Fruit fly (Drosophila melanogaster) whole organism, prepupa: Measurements from ENCODE around the gene CG7896.

Experiments
- Blimp-1 ChIP-seq: fragments of 200-800 bp; sonication (Bioruptor generic); optimal IDR thresholded peaks from 3 replicates; lab custom pipeline; 2017; ENCODE audit warnings: missing biosample characterization, missing genetic modification characterization, mild to moderate bottlenecking, moderate library complexity, missing genetic modification reagents
- CG10669 ChIP-seq: fragments of 200-800 bp; sonication (Bioruptor generic); optimal IDR thresholded peaks from 3 replicates; lab custom pipeline; 2018; ENCODE audit warnings: missing biosample characterization, mild to moderate bottlenecking, missing genetic modification characterization, moderate library complexity
- CG11902 ChIP-seq: fragments of 200-800 bp; sonication (Bioruptor generic); optimal IDR thresholded peaks from 3 replicates; lab custom pipeline; 2016; ENCODE audit warnings: missing biosample characterization, missing genetic modification characterization
- CG15336 ChIP-seq: fragments of 200-800 bp; sonication (Bioruptor generic); IDR thresholded peaks from 2 replicates; pipeline ENCODE4 v1.3.6; 2022; ENCODE audit warnings: missing biosample characterization, missing genetic modification characterization
- CG1621 ChIP-seq: fragments of 200-800 bp; sonication (Bioruptor generic); optimal IDR thresholded peaks from 3 replicates; lab custom pipeline; 2018; ENCODE audit warnings: missing biosample characterization, mild to moderate bottlenecking, missing genetic modification characterization
- CG3032 ChIP-seq: fragments of 200-800 bp; optimal IDR thresholded peaks from 2 replicates; lab custom pipeline; 2019; ENCODE audit warnings: missing biosample characterization, mild to moderate bottlenecking, missing genetic modification characterization, moderate library complexity
- CG31627 ChIP-seq: fragments of 200-800 bp; sonication (Bioruptor generic); optimal IDR thresholded peaks from 3 replicates; lab custom pipeline; 2016; ENCODE audit warnings: missing biosample characterization, missing genetic modification characterization
- CG32006 ChIP-seq: fragments of 200-800 bp; sonication (Bioruptor generic); optimal IDR thresholded peaks from 3 replicates; lab custom pipeline; 2017; ENCODE audit warnings: missing biosample characterization, mild to moderate bottlenecking, missing genetic modification characterization
- CG34406 ChIP-seq: fragments of 200-800 bp; sonication (Bioruptor generic); optimal IDR thresholded peaks from 3 replicates; lab custom pipeline; 2016; ENCODE audit warnings: missing biosample characterization, missing genetic modification characterization
- CG3919 ChIP-seq: fragments of 200-800 bp; sonication (Bioruptor generic); optimal IDR thresholded peaks from 3 replicates; lab custom pipeline; 2016; ENCODE audit warnings: missing biosample characterization, missing genetic modification characterization
- CG6163 ChIP-seq: fragments of 200-800 bp; sonication (Bioruptor generic); IDR thresholded peaks from 3 replicates; pipeline ENCODE4 v1.3.6; 2022; ENCODE audit warnings: missing biosample characterization, missing genetic modification characterization
- CG6276 ChIP-seq: fragments of 200-800 bp; sonication (Bioruptor generic); optimal IDR thresholded peaks from 2 replicates; lab custom pipeline; 2017; ENCODE audit warnings: missing biosample characterization, mild to moderate bottlenecking, missing genetic modification characterization
- CG8119 ChIP-seq: fragments of 200-800 bp; sonication (Bioruptor generic); IDR thresholded peaks from 3 replicates; pipeline ENCODE4 v1.3.6; 2022; ENCODE audit warnings: missing biosample characterization, missing genetic modification characterization
- CG8319 ChIP-seq: fragments of 200-800 bp; sonication (Bioruptor generic); optimal IDR thresholded peaks from 3 replicates; lab custom pipeline; 2016; ENCODE audit warnings: missing biosample characterization, missing genetic modification characterization
- CG8632 ChIP-seq: fragments of 200-800 bp; sonication (Bioruptor generic); optimal IDR thresholded peaks from 3 replicates; lab custom pipeline; 2016; ENCODE audit warnings: missing biosample characterization, missing genetic modification characterization
- CG9139 ChIP-seq: fragments of 200-800 bp; sonication (Bioruptor generic); optimal IDR thresholded peaks from 3 replicates; lab custom pipeline; 2017; ENCODE audit warnings: missing biosample characterization, mild to moderate bottlenecking, missing genetic modification characterization
- Eip75B ChIP-seq: fragments of 200-800 bp; sonication (Bioruptor generic); optimal IDR thresholded peaks from 3 replicates; lab custom pipeline; 2016; ENCODE audit warnings: missing biosample characterization, missing genetic modification characterization
- Eip78C ChIP-seq: fragments of 200-800 bp; sonication (Bioruptor generic); peaks from one replicate; lab custom pipeline; 2016; ENCODE audit warnings: missing biosample characterization, missing genetic modification characterization
- Eip93F ChIP-seq: fragments of 200-800 bp; sonication (Bioruptor generic); optimal IDR thresholded peaks from 2 replicates; lab custom pipeline; 2016; ENCODE audit warnings: missing biosample characterization, mild to moderate bottlenecking, missing genetic modification characterization
- Ets21C ChIP-seq: fragments of 200-800 bp; sonication (Bioruptor generic); optimal IDR thresholded peaks from 3 replicates; lab custom pipeline; 2016; ENCODE audit warnings: missing biosample characterization, missing genetic modification characterization
- Ets96B ChIP-seq: fragments of 200-800 bp; optimal IDR thresholded peaks from 2 replicates; lab custom pipeline; 2019; ENCODE audit warnings: missing biosample characterization, mild to moderate bottlenecking, missing genetic modification characterization, moderate library complexity
- Gug ChIP-seq: fragments of 200-800 bp; sonication (Bioruptor generic); IDR thresholded peaks from 2 replicates; pipeline ENCODE4 v1.3.6; 2022; ENCODE audit warnings: missing biosample characterization, missing genetic modification characterization
- Hr39 ChIP-seq: fragments of 200-800 bp; sonication (Bioruptor generic); optimal IDR thresholded peaks from 2 replicates; lab custom pipeline; 2016; ENCODE audit warnings: missing biosample characterization, missing genetic modification characterization
- Hr4 ChIP-seq: fragments of 200-800 bp; sonication (Bioruptor generic); optimal IDR thresholded peaks from 3 replicates; lab custom pipeline; 2016; ENCODE audit warnings: missing biosample characterization, missing genetic modification characterization
- Lpt ChIP-seq: fragments of 200-800 bp; sonication (Bioruptor generic); optimal IDR thresholded peaks from 3 replicates; lab custom pipeline; 2016; ENCODE audit warnings: missing biosample characterization, missing genetic modification characterization
- Met ChIP-seq: fragments of 200-800 bp; sonication (Bioruptor generic); optimal IDR thresholded peaks from 3 replicates; lab custom pipeline; 2016; ENCODE audit warnings: missing biosample characterization, missing genetic modification characterization
- OdsH ChIP-seq: fragments of 200-800 bp; sonication (Bioruptor generic); optimal IDR thresholded peaks from 3 replicates; lab custom pipeline; 2016; ENCODE audit warnings: missing biosample characterization, missing genetic modification characterization
- Sox14 ChIP-seq: fragments of 200-800 bp; sonication (Bioruptor generic); optimal IDR thresholded peaks from 3 replicates; lab custom pipeline; 2016; ENCODE audit warnings: missing biosample characterization, missing genetic modification characterization
- Sox15 ChIP-seq: fragments of 200-800 bp; sonication (Bioruptor generic); optimal IDR thresholded peaks from 3 replicates; lab custom pipeline; 2016; ENCODE audit warnings: missing biosample characterization, missing genetic modification characterization
- achi ChIP-seq: fragments of 200-800 bp; sonication (Bioruptor generic); optimal IDR thresholded peaks from 3 replicates; lab custom pipeline; 2016; ENCODE audit warnings: missing biosample characterization, missing genetic modification characterization
- acj6 ChIP-seq: fragments of 200-800 bp; sonication (Bioruptor generic); optimal IDR thresholded peaks from 3 replicates; lab custom pipeline; 2016; ENCODE audit warnings: missing biosample characterization, missing genetic modification characterization
- cyc ChIP-seq: fragments of 200-800 bp; sonication (Bioruptor generic); optimal IDR thresholded peaks from 3 replicates; lab custom pipeline; 2016; ENCODE audit warnings: missing biosample characterization, missing genetic modification characterization
- dac ChIP-seq: fragments of 200-800 bp; sonication (Bioruptor generic); optimal IDR thresholded peaks from 2 replicates; lab custom pipeline; 2017; ENCODE audit warnings: missing biosample characterization, mild to moderate bottlenecking, missing genetic modification characterization
- dsx ChIP-seq: fragments of 200-800 bp; optimal IDR thresholded peaks from 3 replicates; lab custom pipeline; 2019; ENCODE audit warnings: missing biosample characterization, mild to moderate bottlenecking, missing genetic modification characterization, moderate library complexity; ENCODE audit not compliant: poor library complexity, severe bottlenecking
- esn ChIP-seq: fragments of 200-800 bp; sonication (Bioruptor generic); optimal IDR thresholded peaks from 2 replicates; lab custom pipeline; 2016; ENCODE audit warnings: missing biosample characterization, mild to moderate bottlenecking, missing genetic modification characterization, moderate library complexity
- fd59A ChIP-seq: fragments of 200-800 bp; sonication (Bioruptor generic); optimal IDR thresholded peaks from 2 replicates; lab custom pipeline; 2017; ENCODE audit warnings: missing biosample characterization, mild to moderate bottlenecking, missing genetic modification characterization, missing genetic modification reagents
- fd85E ChIP-seq: fragments of 200-800 bp; sonication (Bioruptor generic); optimal IDR thresholded peaks from 3 replicates; lab custom pipeline; 2016; ENCODE audit warnings: missing biosample characterization, missing genetic modification characterization
- fkh ChIP-seq: fragments of 200-800 bp; sonication (Bioruptor generic); optimal IDR thresholded peaks from 3 replicates; lab custom pipeline; 2017; ENCODE audit warnings: missing biosample characterization, mild to moderate bottlenecking, missing genetic modification characterization, moderate library complexity
- lz ChIP-seq: fragments of 200-800 bp; sonication (Bioruptor generic); optimal IDR thresholded peaks from 3 replicates; lab custom pipeline; 2016; ENCODE audit warnings: missing biosample characterization, missing genetic modification characterization
- salr ChIP-seq, 2 experiments: fragments of 200-800 bp; sonication (Bioruptor generic); optimal IDR thresholded peaks; 3 replicates each; lab custom pipeline; 2016 to 2018; ENCODE audit warnings: missing biosample characterization in 2 of 2, missing genetic modification characterization in 2 of 2, mild to moderate bottlenecking in 1 of 2
- svp ChIP-seq: fragments of 200-800 bp; sonication (Bioruptor generic); peaks from one replicate; lab custom pipeline; 2016; ENCODE audit warnings: missing biosample characterization, missing genetic modification characterization
- vri ChIP-seq: fragments of 200-800 bp; sonication (Bioruptor generic); optimal IDR thresholded peaks from 3 replicates; lab custom pipeline; 2016; ENCODE audit warnings: missing biosample characterization, mild to moderate bottlenecking, missing genetic modification characterization

Gene CG7896

DNA sequence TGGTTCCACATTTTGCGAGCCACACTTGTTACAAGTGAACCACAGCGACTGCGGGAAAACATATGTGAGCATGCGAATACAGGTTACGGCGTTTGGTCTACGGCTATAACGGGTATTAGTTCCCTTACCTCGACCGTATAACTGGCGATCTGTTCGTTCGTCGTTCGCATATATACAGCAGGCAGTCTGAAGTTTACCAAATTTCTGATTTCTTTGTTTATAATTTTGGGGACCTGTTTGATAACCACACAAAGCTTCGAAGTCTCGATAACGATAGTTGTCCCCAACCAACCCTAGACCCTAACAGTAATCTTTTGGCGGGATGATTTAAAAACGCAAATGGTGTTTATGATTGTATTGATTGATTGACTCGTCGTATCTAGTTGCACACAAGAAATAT lies 9.9 kb downstream of the CG7896 start, which contains the start of gene Acph-1:
Acph-1 (minus strand) TSS at position 278 of the 400 bp plus-strand sequence.
- TF ChIP-seq Eip93F (GFP tag; lab: Kevin White, UChicago) = peak; percentile 33
- TF ChIP-seq vri = no peak
- peak; percentile 6 for TF ChIP-seq fkh (GFP tag; lab: Kevin White, UChicago)
- TF ChIP-seq Met (GFP tag; lab: Kevin White, UChicago) = no peak
- TF ChIP-seq CG32006 = no peak
- TF ChIP-seq Sox14 (GFP tag; lab: Kevin White, UChicago) = peak; percentile 86
- peak; percentile 1 for TF ChIP-seq CG1621

DNA sequence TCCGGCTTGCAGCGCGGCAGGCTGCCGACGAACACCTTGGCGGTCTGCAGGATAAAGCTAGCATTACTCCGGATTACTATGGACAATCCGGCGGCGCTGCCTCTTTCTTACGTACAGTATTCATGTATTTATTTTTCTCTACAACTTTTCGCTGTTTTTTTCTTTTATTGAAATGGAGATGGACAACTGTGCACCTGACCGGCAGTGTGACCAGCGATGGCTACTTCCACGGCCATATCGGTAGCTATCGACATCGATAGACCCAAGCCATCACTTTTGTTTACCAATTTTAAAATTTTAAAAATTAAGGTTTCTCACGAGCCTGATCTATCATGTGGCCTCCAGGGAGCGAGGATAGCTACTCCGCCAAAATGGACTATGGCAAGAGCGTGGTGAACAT lies 11.8 kb downstream of the CG7896 start, which contains the start of the genes CG7903 and Sas-6:
CG7903 (minus strand) TSS at position 197 of the 400 bp plus-strand sequence.
Sas-6 (plus strand) TSS at position 323 of the 400 bp plus-strand sequence.
- TF ChIP-seq CG6276 (GFP tag; lab: Kevin White, UChicago) (no peak), CG3919 (GFP tag; lab: Kevin White, UChicago) (no peak), CG6163 (0 out of 3 replicates have a peak, but pooled peaks have one; percentile 22), salr (GFP tag; optimal IDR thresholded peaks at IDR 0.05; lab: Kevin White, UChicago) (no peak), Sox15 (GFP tag; lab: Kevin White, UChicago) (no peak), CG1621 (peak; percentile 16), Lpt (GFP tag; lab: Kevin White, UChicago) (no peak), Eip78C (GFP tag; lab: Kevin White, UChicago) (no peak), Ets21C (no peak), CG9139 (GFP tag; lab: Kevin White, UChicago) (no peak), fd85E (GFP tag; lab: Kevin White, UChicago) (no peak), vri (no peak), CG10669 (GFP tag; lab: Kevin White, UChicago) (no peak), dsx (no peak), Hr4 (GFP tag; lab: Kevin White, UChicago) (no peak), fkh (GFP tag; lab: Kevin White, UChicago) (peak; percentile 70), Eip75B (GFP tag; lab: Kevin White, UChicago) (no peak), Sox14 (GFP tag; lab: Kevin White, UChicago) (peak; percentile 43), dac (no peak), fd59A (no peak), Met (GFP tag; lab: Kevin White, UChicago) (no peak)

dm6 chr3R:29997607-29998236 lies 14.5 kb downstream of the CG7896 start, which contains the start of the genes CG15525 and CG11504:
TSS of gene CG15525 (minus strand) at chr3R:29997676.
TSS of gene CG11504 (plus strand) at chr3R:29997900.
- TF ChIP-seq Sox15 (GFP tag; lab: Kevin White, UChicago) = no peak
- TF ChIP-seq CG8632 (GFP tag; lab: Kevin White, UChicago) = no peak
- no peak for TF ChIP-seq svp (GFP tag; lab: Kevin White, UChicago)
- TF ChIP-seq fkh (GFP tag; lab: Kevin White, UChicago) = peak; percentile 66
- peak; percentile 80 for TF ChIP-seq Sox14 (GFP tag; lab: Kevin White, UChicago)
- no peak for TF ChIP-seq CG8319 (GFP tag; lab: Kevin White, UChicago)
- peak; percentile 50 for TF ChIP-seq CG31627 (GFP tag; lab: Kevin White, UChicago)
- no peak for TF ChIP-seq CG10669 (GFP tag; lab: Kevin White, UChicago)
- peak; percentile 49 for TF ChIP-seq cyc
- TF ChIP-seq achi (GFP tag; lab: Kevin White, UChicago) = no peak
- no peak for TF ChIP-seq dsx
- peak; percentile 20 for TF ChIP-seq CG3032 (tag; lab: Kevin White, UChicago)
- TF ChIP-seq esn (GFP tag; lab: Kevin White, UChicago) = peak; percentile 58
- peak; percentile 38 for TF ChIP-seq CG11902 (GFP tag; lab: Kevin White, UChicago)
- no peak for TF ChIP-seq Hr39 (GFP tag; lab: Kevin White, UChicago)
- TF ChIP-seq CG34406 (GFP tag; lab: Kevin White, UChicago) = no peak
- TF ChIP-seq Blimp-1 = no peak
- no peak for TF ChIP-seq acj6 (GFP tag; lab: Kevin White, UChicago)
- no peak for TF ChIP-seq CG6276 (GFP tag; lab: Kevin White, UChicago)
- TF ChIP-seq CG9139 (GFP tag; lab: Kevin White, UChicago) = no peak
- peak; percentile 33 for TF ChIP-seq Ets96B (tag; lab: Kevin White, UChicago)
- peak; percentile 57 for TF ChIP-seq lz (GFP tag; lab: Kevin White, UChicago)
- no peak for TF ChIP-seq OdsH
- TF ChIP-seq Gug (GFP tag; lab: Robert Waterston, UW) = peak; percentile 52; the same call in 1 of the 2 replicates
- TF ChIP-seq CG15336 (GFP tag; lab: Robert Waterston, UW) = no peak
- TF ChIP-seq Eip78C (GFP tag; lab: Kevin White, UChicago) = peak; percentile 79
- TF ChIP-seq CG8119 (GFP tag; lab: Robert Waterston, UW) = no peak
